Worm (Caenorhabditis elegans) whole organism, dauer: ENCODE results near the gene C05D12.7.

Experiments used
- unc-62 ChIP-seq: sonication (generic microtip); optimal IDR thresholded peaks from 2 replicates; lab custom pipeline; 2017; ENCODE audit warnings: missing biosample characterization, missing genetic modification reagents, missing genetic modification characterization

Gene C05D12.7

ce11 chrII:11452498-11453005 lies 42.7 kb downstream of the C05D12.7 start, which contains the start of gene rsp-2:
Gene rsp-2, minus strand, starts transcription at chrII:11452955.
- TF ChIP-seq unc-62 (GFP tag; lab: Kevin White, UChicago), result no peak

DNA sequence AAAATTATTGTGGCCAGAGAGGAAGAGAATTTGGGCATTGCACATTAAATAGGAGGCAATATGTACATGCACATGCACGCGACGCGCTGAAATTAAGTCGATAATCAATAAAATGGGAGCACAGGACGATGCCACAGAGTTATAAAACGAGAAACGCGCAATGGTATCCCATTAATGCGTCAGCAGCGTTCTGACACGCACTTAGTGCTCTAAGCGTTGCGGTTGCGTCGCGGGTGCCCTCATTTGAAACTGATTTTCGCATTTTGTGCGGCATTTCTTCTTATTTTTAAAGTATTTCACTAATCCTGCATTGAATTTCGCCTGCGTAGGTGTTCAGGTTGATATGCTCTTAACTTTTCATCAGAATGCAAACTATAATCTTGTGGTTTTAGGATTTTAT lies 43.1 kb downstream of the C05D12.7 start, which contains the start of gene rsp-1:
Gene rsp-1, plus strand, starts transcription at position 338 of the 400 bp plus-strand sequence.
- TF ChIP-seq unc-62 (GFP tag; lab: Kevin White, UChicago), result no peak

DNA sequence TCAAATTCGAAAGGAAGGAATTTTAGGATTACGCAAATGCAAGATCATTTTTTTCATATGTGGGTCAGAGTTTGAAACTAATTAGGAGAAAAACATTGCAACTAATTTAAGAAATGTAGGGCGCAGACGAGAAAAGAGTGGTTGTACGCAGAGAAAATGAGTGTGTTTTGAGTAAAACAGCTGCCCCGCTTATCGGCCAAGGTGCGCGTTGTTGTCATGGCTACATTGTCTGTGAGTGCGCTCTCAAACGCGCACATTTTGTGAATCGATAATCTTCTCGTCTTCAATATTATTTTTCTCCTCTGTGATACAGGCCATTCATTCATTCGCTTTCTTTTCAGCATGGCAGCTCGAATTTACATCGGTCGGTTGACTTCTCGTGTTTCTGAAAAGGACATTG lies 43.8 kb downstream of the C05D12.7 start:
- TF ChIP-seq unc-62 (GFP tag; lab: Kevin White, UChicago), result no peak

DNA sequence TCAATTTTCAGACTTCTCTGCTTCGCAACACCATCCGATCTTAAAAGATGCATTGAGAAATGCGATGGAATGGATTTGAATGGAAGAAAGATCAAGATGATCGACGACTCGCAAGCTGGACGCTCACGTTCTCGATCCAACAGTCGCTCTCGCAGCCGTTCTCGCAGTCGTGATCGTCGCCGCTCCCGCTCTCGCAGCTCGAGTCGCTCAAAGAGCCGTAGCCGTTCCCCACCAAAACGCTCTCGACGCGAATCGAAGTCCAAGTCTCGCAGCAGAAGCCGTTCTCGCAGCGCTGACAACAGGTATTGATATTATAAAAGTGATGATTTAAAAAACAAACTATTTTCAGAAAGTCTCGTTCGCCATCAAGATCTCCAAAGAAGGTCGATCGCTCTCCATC lies 45.3 kb downstream of the C05D12.7 start:
- TF ChIP-seq unc-62 (GFP tag; lab: Kevin White, UChicago), result no peak

DNA sequence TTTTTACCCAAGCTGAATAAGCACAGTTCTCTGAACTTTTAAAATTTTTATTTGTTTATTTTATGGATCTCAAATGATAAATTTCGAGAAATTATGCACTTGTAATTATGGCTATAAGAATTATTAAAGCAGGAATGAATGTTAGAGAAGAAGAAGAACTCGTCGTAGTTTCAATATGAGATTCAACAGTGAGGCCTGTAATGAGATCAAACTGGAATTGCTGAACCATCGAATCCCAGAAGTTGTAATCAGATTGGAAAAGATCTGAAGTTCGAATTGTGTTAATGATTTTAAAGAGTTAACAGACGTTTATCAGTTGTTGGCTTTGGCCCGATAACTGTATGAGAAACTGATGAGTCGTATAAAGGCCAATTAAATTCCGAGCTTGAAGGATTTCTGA lies 45.8 kb downstream of the C05D12.7 start:
- TF ChIP-seq unc-62 (GFP tag; lab: Kevin White, UChicago), result no peak

ce11 chrII:11459883-11460282 lies 50.0 kb downstream of the C05D12.7 start:
- no peak for TF ChIP-seq unc-62 (GFP tag; lab: Kevin White, UChicago)
